Fruit fly (Drosophila melanogaster): ENCODE results near the gene Hr96.

Gene Hr96

dm6 chr3R:25069569-25069968 is 44.5 kb downstream of the Hr96 start, which contains the start of the genes Stt3B and CG11839:
TSS of gene Stt3B (minus strand) at chr3R:25069637.
TSS of gene CG11839 (plus strand) at chr3R:25069927.
- TF ChIP-seq h (optimal IDR thresholded peaks at IDR 0.05) (no peak), Myc (optimal IDR thresholded peaks at IDR 0.05) (no peak), psq (optimal IDR thresholded peaks at IDR 0.05) (no peak), ttk (optimal IDR thresholded peaks at IDR 0.05) (no peak), Sin3A (optimal IDR thresholded peaks at IDR 0.05) (no peak), insv (optimal IDR thresholded peaks at IDR 0.05) (no peak)

dm6 chr3R:25070871-25071270 is 45.8 kb downstream of the Hr96 start, which contains the start of gene CG11836:
TSS of gene CG11836 (plus strand) at chr3R:25071126.
- no peak for TF ChIP-seq h (optimal IDR thresholded peaks at IDR 0.05)
- TF ChIP-seq Myc (optimal IDR thresholded peaks at IDR 0.05), result no peak
- no peak for TF ChIP-seq insv (optimal IDR thresholded peaks at IDR 0.05)
- TF ChIP-seq Sin3A (optimal IDR thresholded peaks at IDR 0.05), result no peak
- TF ChIP-seq ttk (optimal IDR thresholded peaks at IDR 0.05), result no peak
- TF ChIP-seq psq (optimal IDR thresholded peaks at IDR 0.05), result no peak

dm6 chr3R:25074558-25074964 is 49.5 kb downstream of the Hr96 start, which contains the start of the genes shams and CG11920:
TSS of gene shams (minus strand) at chr3R:25074607.
TSS of gene CG11920 (plus strand) at chr3R:25074877.
- TF ChIP-seq ttk (optimal IDR thresholded peaks at IDR 0.05), result no peak
- no peak for TF ChIP-seq Sin3A (optimal IDR thresholded peaks at IDR 0.05)
- TF ChIP-seq psq (optimal IDR thresholded peaks at IDR 0.05), result no peak
- TF ChIP-seq h (optimal IDR thresholded peaks at IDR 0.05), result no peak
- no peak for TF ChIP-seq Myc (optimal IDR thresholded peaks at IDR 0.05)
- no peak for TF ChIP-seq insv (optimal IDR thresholded peaks at IDR 0.05)

dm6 chr3R:25077280-25077820 is 52.3 kb downstream of the Hr96 start:
- TF ChIP-seq ttk (optimal IDR thresholded peaks at IDR 0.05) (no peak), Myc (optimal IDR thresholded peaks at IDR 0.05) (no peak)

dm6 chr3R:25078665-25079064 is 53.6 kb downstream of the Hr96 start:
- TF ChIP-seq ttk (optimal IDR thresholded peaks at IDR 0.05) (no peak), psq (optimal IDR thresholded peaks at IDR 0.05) (no peak), h (optimal IDR thresholded peaks at IDR 0.05) (no peak), Myc (optimal IDR thresholded peaks at IDR 0.05) (no peak), Sin3A (optimal IDR thresholded peaks at IDR 0.05) (no peak), insv (optimal IDR thresholded peaks at IDR 0.05) (no peak)
